Worm (Caenorhabditis elegans): Measurements from ENCODE around the gene F59A1.13.

The F59A1.13 gene

ce11 chrV:17699097-17699496 is 8.3 kb upstream of the F59A1.13 start, which contains the start of gene Y26G10.4:
Y26G10.4 (minus strand) TSS chrV:17699197.
- no peak for TF ChIP-seq unc-62 (GFP tag; optimal IDR thresholded peaks at IDR 0.05)

ce11 chrV:17696753-17697152 is 5.9 kb upstream of the F59A1.13 start, which contains the start of gene spp-29:
spp-29 (minus strand) TSS chrV:17696853.
- TF ChIP-seq unc-62 (GFP tag; optimal IDR thresholded peaks at IDR 0.05) = no peak

ce11 chrV:17695802-17696201 is 5.0 kb upstream of the F59A1.13 start, which contains the start of gene Y26G10.1:
Y26G10.1 (minus strand) TSS chrV:17695902.
- no peak for TF ChIP-seq unc-62 (GFP tag; optimal IDR thresholded peaks at IDR 0.05)

ce11 chrV:17694260-17694659 is 3.4 kb upstream of the F59A1.13 start:
- TF ChIP-seq unc-62 (GFP tag; optimal IDR thresholded peaks at IDR 0.05) = no peak

- no peak for TF ChIP-seq unc-62 (GFP tag; optimal IDR thresholded peaks at IDR 0.05)
Observed at ce11 chrV:17686852-17687251, 4.0 kb downstream of the F59A1.13 start, which contains the start of gene F59A1.18. F59A1.18 (minus strand) TSS chrV:17686952.

- TF ChIP-seq unc-62 (GFP tag; optimal IDR thresholded peaks at IDR 0.05) = no peak
Observed at ce11 chrV:17684857-17685256, 6.0 kb downstream of the F59A1.13 start, which contains the start of the genes F59A1.16 and F59A1.6. F59A1.16 (minus strand) TSS chrV:17684957. F59A1.6 (plus strand) TSS chrV:17685141.

- no peak for TF ChIP-seq unc-62 (GFP tag; optimal IDR thresholded peaks at IDR 0.05)
Observed at ce11 chrV:17683763-17684162, 7.1 kb downstream of the F59A1.13 start, which contains the start of gene F59A1.15. F59A1.15 (minus strand) TSS chrV:17683863.

- no peak for TF ChIP-seq unc-62 (GFP tag; optimal IDR thresholded peaks at IDR 0.05)
Observed at ce11 chrV:17683290-17683689, 7.5 kb downstream of the F59A1.13 start.

ce11 chrV:17676553-17676952 is 14.3 kb downstream of the F59A1.13 start, which contains the start of gene str-92:
str-92 (minus strand) TSS chrV:17676653.
- TF ChIP-seq unc-62 (GFP tag; optimal IDR thresholded peaks at IDR 0.05) = no peak

- TF ChIP-seq unc-62 (GFP tag; optimal IDR thresholded peaks at IDR 0.05) = no peak
Observed at ce11 chrV:17673343-17673742, 17.5 kb downstream of the F59A1.13 start, which contains the start of gene str-93. str-93 (minus strand) TSS chrV:17673443.

- no peak for TF ChIP-seq unc-62 (GFP tag; optimal IDR thresholded peaks at IDR 0.05)
Observed at ce11 chrV:17668531-17668930, 22.3 kb downstream of the F59A1.13 start, which contains the start of gene str-89. str-89 (plus strand) TSS chrV:17668831.

ce11 chrV:17667676-17668075 is 23.1 kb downstream of the F59A1.13 start, which contains the start of gene F59A1.12:
F59A1.12 (minus strand) TSS chrV:17667776.
- TF ChIP-seq unc-62 (GFP tag; optimal IDR thresholded peaks at IDR 0.05) = no peak

- no peak for TF ChIP-seq unc-62 (GFP tag; optimal IDR thresholded peaks at IDR 0.05)
Observed at ce11 chrV:17665906-17666305, 24.9 kb downstream of the F59A1.13 start, which contains the start of gene F59A1.11. F59A1.11 (minus strand) TSS chrV:17666006.

ce11 chrV:17664367-17664766 is 26.5 kb downstream of the F59A1.13 start:
- no peak for TF ChIP-seq unc-62 (GFP tag; optimal IDR thresholded peaks at IDR 0.05)

- no peak for TF ChIP-seq unc-62 (GFP tag; optimal IDR thresholded peaks at IDR 0.05)
Observed at ce11 chrV:17662260-17662659, 28.6 kb downstream of the F59A1.13 start.

ce11 chrV:17660003-17660402 is 30.8 kb downstream of the F59A1.13 start, which contains the start of gene dgat-2:
dgat-2 (plus strand) TSS chrV:17660303.
- no peak for TF ChIP-seq unc-62 (GFP tag; optimal IDR thresholded peaks at IDR 0.05)

ce11 chrV:17659228-17659627 is 31.6 kb downstream of the F59A1.13 start, which contains the start of gene fbxa-108:
fbxa-108 (minus strand) TSS chrV:17659385.
- no peak for TF ChIP-seq unc-62 (GFP tag; optimal IDR thresholded peaks at IDR 0.05)

Measured in whole organism, dauer.